Worm (Caenorhabditis elegans) whole organism, L4 larva: Measurements from ENCODE around the gene msp-76.

ENCODE experiments used
- D1046.2 ChIP-seq: fragments of 200-800 bp; sonication (Bioruptor generic); IDR thresholded peaks from 2 replicates; pipeline ENCODE4 v1.3.6; 2022; ENCODE audit warnings: missing genetic modification characterization, missing compliant biosample characterization
- F37D6.2 ChIP-seq: sonication (generic microtip); optimal IDR thresholded peaks from 2 replicates; lab custom pipeline; 2016; ENCODE audit warnings: mild to moderate bottlenecking, missing genetic modification characterization, missing compliant biosample characterization
- R02D3.7 ChIP-seq: fragments of 150-350 bp; sonication (generic microtip); optimal IDR thresholded peaks from 3 replicates; lab custom pipeline; 2014; ENCODE audit warnings: missing biosample characterization, missing genetic modification characterization
- T20F7.1 ChIP-seq: fragments of 200-800 bp; sonication (Bioruptor generic); optimal IDR thresholded peaks from 2 replicates; lab custom pipeline; 2018; ENCODE audit warnings: mild to moderate bottlenecking, missing genetic modification characterization, missing compliant biosample characterization
- ZK337.2 ChIP-seq: fragments of 200-800 bp; sonication (Bioruptor generic); IDR thresholded peaks from 2 replicates; pipeline ENCODE4 v1.3.6; 2022; ENCODE audit warnings: missing genetic modification reagents, missing genetic modification characterization, missing compliant biosample characterization
- ZK546.5 ChIP-seq, 2 experiments: sonication (generic microtip); optimal IDR thresholded peaks; 2 replicates each; lab custom pipeline; 2017; ENCODE audit warnings: missing biosample characterization in 2 of 2, missing genetic modification characterization in 2 of 2
- aha-1 ChIP-seq: fragments of 150-350 bp; peaks from one replicate; lab custom pipeline; 2014; ENCODE audit warnings: missing biosample characterization, missing genetic modification characterization
- ceh-20 ChIP-seq: fragments of 200-800 bp; sonication (Bioruptor generic); IDR thresholded peaks from 2 replicates; pipeline ENCODE4 v1.3.6; 2022; ENCODE audit warnings: missing genetic modification reagents, missing genetic modification characterization, missing compliant biosample characterization
- ceh-28 ChIP-seq: fragments of 150-350 bp; optimal IDR thresholded peaks from 2 replicates; lab custom pipeline; 2014; ENCODE audit warnings: missing biosample characterization, missing genetic modification reagents, missing genetic modification characterization
- ceh-44 ChIP-seq: fragments of 200-800 bp; sonication (Bioruptor generic); IDR thresholded peaks from 2 replicates; pipeline ENCODE4 v1.3.6; 2022; ENCODE audit warnings: missing genetic modification reagents, missing genetic modification characterization, missing compliant biosample characterization
- ceh-62 ChIP-seq: sonication (generic microtip); optimal IDR thresholded peaks from 2 replicates; lab custom pipeline; 2017; ENCODE audit warnings: missing biosample characterization, missing genetic modification characterization
- ceh-82 ChIP-seq: sonication (generic microtip); optimal IDR thresholded peaks from 2 replicates; lab custom pipeline; 2017; ENCODE audit warnings: missing biosample characterization, missing genetic modification characterization
- ces-1 ChIP-seq: fragments of 150-350 bp; sonication (generic microtip); optimal IDR thresholded peaks from 4 replicates; lab custom pipeline; 2014; ENCODE audit warnings: missing biosample characterization, missing genetic modification reagents, missing genetic modification characterization
- cey-2 ChIP-seq: sonication (generic microtip); optimal IDR thresholded peaks from 3 replicates; lab custom pipeline; 2017; ENCODE audit warnings: missing genetic modification characterization, mild to moderate bottlenecking, missing compliant biosample characterization, antibody characterized with exemption, borderline replicate concordance; ENCODE audit not compliant: insufficient read depth
- ctbp-1 ChIP-seq: fragments of 200-800 bp; sonication (Bioruptor generic); IDR thresholded peaks from 2 replicates; pipeline ENCODE4 v1.3.6; 2022; ENCODE audit warnings: missing genetic modification reagents, missing genetic modification characterization, missing compliant biosample characterization
- daf-16 ChIP-seq, 3 experiments: sonication (generic microtip); optimal IDR thresholded peaks; 2 replicates each; lab custom pipeline; 2016 to 2017; ENCODE audit warnings: missing genetic modification characterization in 3 of 3, missing genetic modification reagents in 3 of 3, mild to moderate bottlenecking in 2 of 3, missing compliant biosample characterization in 2 of 3, missing biosample characterization in 1 of 3, moderate library complexity in 1 of 3
- daf-19 ChIP-seq: fragments of 200-800 bp; sonication (Bioruptor generic); conservative IDR thresholded peaks from 2 replicates; pipeline ENCODE4 v1.3.6; 2022; ENCODE audit warnings: missing genetic modification characterization, missing compliant biosample characterization
- dmd-6 ChIP-seq: fragments of 200-800 bp; sonication (Bioruptor generic); IDR thresholded peaks from 2 replicates; pipeline ENCODE4 v1.3.6; 2022; ENCODE audit warnings: missing genetic modification reagents, missing genetic modification characterization, missing compliant biosample characterization
- dve-1 ChIP-seq: sonication (generic microtip); optimal IDR thresholded peaks from 2 replicates; lab custom pipeline; 2017; ENCODE audit warnings: antibody characterized with exemption, mild to moderate bottlenecking, missing genetic modification characterization, missing compliant biosample characterization; ENCODE audit not compliant: insufficient read depth
- fkh-10 ChIP-seq: fragments of 150-350 bp; optimal IDR thresholded peaks from 2 replicates; lab custom pipeline; 2014; ENCODE audit warnings: missing biosample characterization, missing genetic modification reagents, missing genetic modification characterization
- hlh-11 ChIP-seq: fragments of 200-800 bp; sonication (Bioruptor generic); optimal IDR thresholded peaks from 2 replicates; lab custom pipeline; 2018; ENCODE audit warnings: mild to moderate bottlenecking, missing genetic modification characterization, missing compliant biosample characterization
- hlh-30 ChIP-seq: sonication (generic microtip); optimal IDR thresholded peaks from 2 replicates; lab custom pipeline; 2017; ENCODE audit warnings: antibody characterized with exemption, mild to moderate bottlenecking, missing genetic modification characterization, missing compliant biosample characterization; ENCODE audit not compliant: insufficient read depth
- hmg-1.1 ChIP-seq: fragments of 200-800 bp; sonication (Bioruptor generic); IDR thresholded peaks from 2 replicates; pipeline ENCODE4 v1.3.6; 2022; ENCODE audit warnings: missing genetic modification reagents, missing genetic modification characterization, missing compliant biosample characterization
- lin-13 ChIP-seq: fragments of 150-350 bp; optimal IDR thresholded peaks from 2 replicates; lab custom pipeline; 2014; ENCODE audit warnings: missing biosample characterization, missing genetic modification reagents, missing genetic modification characterization
- lin-39 ChIP-seq: fragments of 150-350 bp; optimal IDR thresholded peaks from 2 replicates; lab custom pipeline; 2014; ENCODE audit warnings: missing biosample characterization, missing genetic modification reagents, missing genetic modification characterization
- lsy-2 ChIP-seq, 2 experiments: fragments of 150-350 bp in 1 of 2; sonication (generic microtip) in 1 of 2; optimal IDR thresholded peaks; 2 replicates each; lab custom pipeline; 2014 to 2017; ENCODE audit warnings: missing biosample characterization in 2 of 2, missing genetic modification characterization in 2 of 2
- madf-5 ChIP-seq, 2 experiments: fragments of 200-800 bp; sonication (Bioruptor generic); IDR thresholded peaks; 2 replicates each; pipeline ENCODE4 v1.3.6; 2022; ENCODE audit warnings: missing compliant biosample characterization in 2 of 2, missing genetic modification characterization in 2 of 2
- madf-9 ChIP-seq: fragments of 200-800 bp; sonication (Bioruptor generic); conservative IDR thresholded peaks from 2 replicates; pipeline ENCODE4 v1.3.6; 2022; ENCODE audit warnings: missing genetic modification reagents, missing genetic modification characterization, missing compliant biosample characterization
- mdl-1 ChIP-seq, 2 experiments: fragments of 150-350 bp in 1 of 2; sonication (generic microtip) in 1 of 2; optimal IDR thresholded peaks; 2 replicates each; lab custom pipeline; 2014 to 2017; ENCODE audit warnings: missing biosample characterization in 2 of 2, missing genetic modification characterization in 2 of 2
- mep-1 ChIP-seq: fragments of 150-350 bp; sonication (generic microtip); optimal IDR thresholded peaks from 3 replicates; lab custom pipeline; 2014; ENCODE audit warnings: missing biosample characterization, missing genetic modification characterization
- mxl-2 ChIP-seq: fragments of 200-800 bp; sonication (Bioruptor generic); conservative IDR thresholded peaks from 2 replicates; pipeline ENCODE4 v1.3.6; 2022; ENCODE audit warnings: missing genetic modification reagents, missing genetic modification characterization, missing compliant biosample characterization
- nhr-10 ChIP-seq: fragments of 150-350 bp; optimal IDR thresholded peaks from 2 replicates; lab custom pipeline; 2014; ENCODE audit warnings: missing biosample characterization, missing genetic modification characterization
- nhr-102 ChIP-seq: sonication (generic microtip); optimal IDR thresholded peaks from 2 replicates; lab custom pipeline; 2016; ENCODE audit warnings: mild to moderate bottlenecking, missing genetic modification characterization, moderate library complexity, missing compliant biosample characterization
- nhr-11 ChIP-seq: fragments of 150-350 bp; optimal IDR thresholded peaks from 2 replicates; lab custom pipeline; 2014; ENCODE audit warnings: missing biosample characterization, missing genetic modification characterization
- nhr-28 ChIP-seq: fragments of 150-350 bp; optimal IDR thresholded peaks from 2 replicates; lab custom pipeline; 2014; ENCODE audit warnings: missing biosample characterization, missing genetic modification characterization
- nhr-6 ChIP-seq: fragments of 150-350 bp; optimal IDR thresholded peaks from 2 replicates; lab custom pipeline; 2014; ENCODE audit warnings: missing biosample characterization, missing genetic modification characterization
- nhr-77 ChIP-seq: fragments of 150-350 bp; optimal IDR thresholded peaks from 2 replicates; lab custom pipeline; 2014; ENCODE audit warnings: missing biosample characterization, missing genetic modification characterization
- pqm-1 ChIP-seq: sonication (generic microtip); optimal IDR thresholded peaks from 2 replicates; lab custom pipeline; 2017; ENCODE audit warnings: missing biosample characterization, missing genetic modification characterization
- sdz-12 ChIP-seq: fragments of 200-800 bp; sonication (Bioruptor generic); optimal IDR thresholded peaks from 2 replicates; lab custom pipeline; 2018; ENCODE audit warnings: mild to moderate bottlenecking, missing genetic modification characterization, missing compliant biosample characterization
- skn-1 ChIP-seq: fragments of 150-350 bp; optimal IDR thresholded peaks from 2 replicates; lab custom pipeline; 2014; ENCODE audit warnings: missing biosample characterization, missing genetic modification characterization
- spr-3 ChIP-seq: fragments of 200-800 bp; sonication (Bioruptor generic); optimal IDR thresholded peaks from 2 replicates; lab custom pipeline; 2018; ENCODE audit warnings: mild to moderate bottlenecking, missing genetic modification characterization, missing compliant biosample characterization
- tra-1 ChIP-seq: fragments of 200-800 bp; sonication (Bioruptor generic); IDR thresholded peaks from 2 replicates; pipeline ENCODE4 v1.3.6; 2022; ENCODE audit warnings: missing genetic modification reagents, missing genetic modification characterization, missing compliant biosample characterization
- unc-62 ChIP-seq, 3 experiments: fragments of 150-350 bp in 1 of 3; sonication (generic microtip); optimal IDR thresholded peaks in 2 of 3; peaks in 1 of 3; 1 replicate in 1 of 3; 2 replicates in 2 of 3; lab custom pipeline; 2014 to 2017; ENCODE audit warnings: missing biosample characterization in 3 of 3, missing genetic modification characterization in 3 of 3, missing genetic modification reagents in 3 of 3, missing genotype in 1 of 3
- ztf-11 ChIP-seq: fragments of 150-350 bp; optimal IDR thresholded peaks from 2 replicates; lab custom pipeline; 2014; ENCODE audit warnings: missing biosample characterization, missing genetic modification characterization

Gene msp-76

ce11 chrIV:9659999-9660398 lies 28.8 kb upstream of the msp-76 start:
- TF ChIP-seq F37D6.2 (tag; lab: Kevin White, UChicago) (no peak), ceh-44 (GFP tag; lab: Robert Waterston, UW) (no peak), ctbp-1 (GFP tag; lab: Robert Waterston, UW) (peak; percentile 9; the same call in 1 of the 2 replicates), ces-1 (no peak), ZK546.5 (tag; optimal IDR thresholded peaks at IDR 0.05; lab: Kevin White, UChicago) (no peak), fkh-10 (peak; percentile 73), lin-39 (tag; lab: Kevin White, UChicago) (no peak), madf-9 (GFP tag; lab: Robert Waterston, UW) (no peak), madf-5 (GFP tag; IDR thresholded peaks at IDR 0.05; lab: Robert Waterston, UW) (no peak), ceh-20 (GFP tag; lab: Robert Waterston, UW) (no peak), dve-1 (tag; lab: Kevin White, UChicago) (no peak), lin-13 (GFP tag; lab: Kevin White, UChicago) (no peak), hmg-1.1 (no peak), unc-62 (GFP tag; optimal IDR thresholded peaks at IDR 0.05 in 1 of 2; lab: Kevin White, UChicago) (peak in 1 of 2 experiments; percentile 20), unc-62 (tag; optimal IDR thresholded peaks at IDR 0.05; lab: Kevin White, UChicago) (no peak), D1046.2 (no peak), aha-1 (tag; lab: Kevin White, UChicago) (peak; percentile 5), ceh-62 (tag; lab: Kevin White, UChicago) (no peak), nhr-6 (tag; lab: Kevin White, UChicago) (no peak), ztf-11 (tag; lab: Kevin White, UChicago) (no peak), dmd-6 (GFP tag; lab: Robert Waterston, UW) (no peak), ceh-28 (no peak), skn-1 (tag; lab: Kevin White, UChicago) (no peak), tra-1 (no peak), mxl-2 (GFP tag; lab: Robert Waterston, UW) (no peak)

DNA sequence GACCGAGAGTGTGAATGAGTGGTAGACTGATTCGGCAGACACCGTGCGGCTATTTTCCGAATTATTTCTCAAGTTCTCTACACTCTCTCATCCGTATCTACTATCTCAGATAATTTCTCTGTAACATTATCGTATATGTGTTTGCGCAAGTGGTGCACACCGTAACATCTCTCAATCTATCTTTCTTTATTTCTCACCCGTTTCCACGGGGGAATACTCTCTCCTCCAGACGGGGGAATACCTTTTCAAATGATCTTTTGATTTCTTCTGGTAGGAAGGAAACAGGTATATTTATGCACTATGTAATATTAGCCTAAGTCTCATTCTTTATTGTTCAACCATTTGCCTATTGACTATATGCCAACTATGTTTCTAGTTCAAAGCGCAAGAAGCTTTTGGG lies 21.7 kb upstream of the msp-76 start:
- TF ChIP-seq hlh-11 (no peak), aha-1 (tag; lab: Kevin White, UChicago) (peak; percentile 81), nhr-10 (tag; lab: Kevin White, UChicago) (peak; percentile 28)

DNA sequence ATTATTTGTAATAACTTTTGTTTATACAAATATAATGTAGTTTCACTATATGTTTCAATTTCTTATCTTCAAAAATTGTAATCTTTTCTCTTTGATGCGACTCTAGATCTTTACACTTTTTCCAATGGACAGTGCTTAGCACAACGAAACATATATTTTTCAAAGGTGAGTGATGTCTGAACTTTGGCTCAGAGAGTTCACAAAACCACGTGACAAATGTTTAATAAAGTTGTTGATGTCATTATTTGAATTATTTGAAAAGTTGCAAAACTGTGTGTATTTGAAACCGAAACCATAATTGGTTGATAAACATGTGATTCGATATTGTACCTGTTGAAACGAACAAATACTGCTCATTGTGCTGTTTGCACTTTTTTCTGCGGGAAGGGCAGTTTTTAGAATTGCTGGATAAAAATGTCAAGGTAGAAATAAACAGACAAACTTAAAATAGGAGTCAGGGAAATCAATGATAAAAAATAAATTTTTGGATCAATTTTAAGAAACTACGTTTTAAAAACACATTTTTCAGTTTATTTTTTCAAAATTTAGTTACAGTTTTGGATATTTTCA lies 20.6 kb upstream of the msp-76 start:
- TF ChIP-seq madf-9 (GFP tag; lab: Robert Waterston, UW) (no peak), hlh-30 (tag; lab: Kevin White, UChicago) (peak; percentile 65), nhr-77 (tag; lab: Kevin White, UChicago) (peak; percentile 13), nhr-11 (tag; lab: Kevin White, UChicago) (no peak), lsy-2 (tag; optimal IDR thresholded peaks at IDR 0.05; lab: Kevin White, UChicago) (peak in 1 of 2 experiments; percentile 20), nhr-10 (tag; lab: Kevin White, UChicago) (no peak), ceh-82 (no peak), F37D6.2 (tag; lab: Kevin White, UChicago) (no peak), T20F7.1 (GFP tag; lab: Kevin White, UChicago) (no peak), R02D3.7 (no peak), sdz-12 (no peak), hlh-11 (peak; percentile 61), cey-2 (tag; lab: Kevin White, UChicago) (no peak), dve-1 (tag; lab: Kevin White, UChicago) (peak; percentile 83), lin-13 (GFP tag; lab: Kevin White, UChicago) (no peak), ceh-44 (GFP tag; lab: Robert Waterston, UW) (no peak), unc-62 (GFP tag; optimal IDR thresholded peaks at IDR 0.05 in 1 of 2; lab: Kevin White, UChicago) (peak in 1 of 2 experiments; percentile 83), unc-62 (tag; optimal IDR thresholded peaks at IDR 0.05; lab: Kevin White, UChicago) (no peak), mdl-1 (tag; optimal IDR thresholded peaks at IDR 0.05; lab: Kevin White, UChicago) (peak in 1 of 2 experiments; percentile 38), madf-5 (GFP tag; IDR thresholded peaks at IDR 0.05; lab: Robert Waterston, UW) (no peak), pqm-1 (tag; lab: Kevin White, UChicago) (no peak), spr-3 (no peak), lin-39 (tag; lab: Kevin White, UChicago) (no peak), mep-1 (tag; lab: Kevin White, UChicago) (peak; percentile 19), daf-19 (GFP tag; lab: Robert Waterston, UW) (no peak), dmd-6 (GFP tag; lab: Robert Waterston, UW) (peak; percentile 57), daf-16 (GFP tag; optimal IDR thresholded peaks at IDR 0.05; lab: Kevin White, UChicago) (no peak), daf-16 (tag; optimal IDR thresholded peaks at IDR 0.05; lab: Kevin White, UChicago) (peak; percentile 94), D1046.2 (no peak), nhr-102 (no peak), nhr-28 (tag; lab: Kevin White, UChicago) (peak; percentile 61), skn-1 (tag; lab: Kevin White, UChicago) (no peak), ZK337.2 (GFP tag; lab: Robert Waterston, UW) (no peak)
